Fruit fly (Drosophila melanogaster): ENCODE data around the gene Cf2.

The Cf2 gene

DNA sequence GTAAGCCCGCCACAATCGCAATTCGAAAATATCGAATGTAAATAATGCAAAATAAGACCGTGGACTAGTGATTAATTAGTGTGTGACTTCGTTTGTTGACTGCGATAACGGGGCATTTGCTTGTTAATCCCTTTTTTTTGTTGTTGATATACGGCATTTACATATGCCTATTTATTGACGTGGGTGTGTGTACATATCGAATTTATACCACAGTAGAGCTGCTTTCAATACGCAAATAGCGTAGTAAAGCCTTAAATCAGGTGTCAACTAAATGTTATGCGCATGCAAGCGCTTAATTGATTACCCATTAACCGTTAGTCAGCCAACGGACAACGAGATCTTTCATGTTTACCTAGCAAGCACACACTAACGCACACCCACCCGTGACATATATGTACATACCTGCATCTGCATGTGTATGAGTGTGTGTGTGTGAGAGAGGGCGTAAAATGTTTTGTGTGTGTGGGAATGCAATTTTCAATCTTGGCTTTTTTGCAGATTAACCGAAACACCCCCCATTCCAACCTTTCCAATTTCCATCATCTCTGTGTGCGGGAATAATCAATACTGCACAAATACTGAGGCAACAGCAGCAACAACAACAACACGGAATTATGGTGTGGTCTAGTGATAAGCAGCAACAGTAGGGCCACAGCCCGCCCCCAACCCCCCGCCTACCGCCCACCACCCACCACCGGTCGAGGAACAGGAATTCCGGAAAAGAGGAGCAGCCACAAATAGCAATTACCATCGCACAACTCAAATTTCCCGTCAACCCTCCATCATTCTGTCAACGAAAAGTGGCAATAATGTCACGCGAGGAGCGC lies 44.2 kb downstream of the Cf2 start (continued):
- TF ChIP-seq HLHmδ (GFP tag; optimal IDR thresholded peaks at IDR 0.05): no peak
- no peak for TF ChIP-seq sr (GFP tag; IDR thresholded peaks at IDR 0.05)
- no peak for TF ChIP-seq ERR (GFP tag; optimal IDR thresholded peaks at IDR 0.05)
- no peak for TF ChIP-seq Hr39 (optimal IDR thresholded peaks at IDR 0.05)
- no peak for TF ChIP-seq CG15479 (GFP tag; optimal IDR thresholded peaks at IDR 0.05)
- TF ChIP-seq nom (GFP tag; optimal IDR thresholded peaks at IDR 0.05): no peak
- no peak for TF ChIP-seq lov (optimal IDR thresholded peaks at IDR 0.05)
- peak; percentile 67; the same call in 1 of the 3 replicates for TF ChIP-seq lov (GFP tag; IDR thresholded peaks at IDR 0.05)
- peak; percentile 15 for TF ChIP-seq gsb-n (tag; optimal IDR thresholded peaks at IDR 0.05)
- no peak for TF ChIP-seq CG14441 (GFP tag; IDR thresholded peaks at IDR 0.05)
- peak; percentile 60 for TF ChIP-seq nerfin-1 (tag; optimal IDR thresholded peaks at IDR 0.05)
- TF ChIP-seq sna (GFP tag; IDR thresholded peaks at IDR 0.05; ENCODE audit: partially characterized antibody): no peak
- no peak for TF ChIP-seq vvl (GFP tag; IDR thresholded peaks at IDR 0.05)
- TF ChIP-seq H15 (GFP tag; IDR thresholded peaks at IDR 0.05): no peak
- no peak for TF ChIP-seq H2.0 (GFP tag; IDR thresholded peaks at IDR 0.05)
- no peak for TF ChIP-seq Neu2 (GFP tag; optimal IDR thresholded peaks at IDR 0.05; ENCODE audit: borderline replicate concordance)
- TF ChIP-seq Max (GFP tag; optimal IDR thresholded peaks at IDR 0.05): no peak
- peak; percentile 87 for TF ChIP-seq Ets65A (GFP tag)
- peak; percentile 34; the same call in 1 of the 2 replicates for TF ChIP-seq CG32772 (GFP tag; IDR thresholded peaks at IDR 0.05)
- TF ChIP-seq zen (tag; optimal IDR thresholded peaks at IDR 0.05): peak; percentile 61
- no peak for TF ChIP-seq CG16815 (GFP tag; optimal IDR thresholded peaks at IDR 0.05)
- peak; percentile 85 for TF ChIP-seq CG17359 (tag; optimal IDR thresholded peaks at IDR 0.05)
- no peak for TF ChIP-seq CG2889 (GFP tag; IDR thresholded peaks at IDR 0.05)
- TF ChIP-seq Doc2 (GFP tag; IDR thresholded peaks at IDR 0.05): no peak
- TF ChIP-seq pros (GFP tag; optimal IDR thresholded peaks at IDR 0.05): no peak
- TF ChIP-seq dmrt99B (tag; optimal IDR thresholded peaks at IDR 0.05): no peak
- no peak for TF ChIP-seq BtbVII (GFP tag; optimal IDR thresholded peaks at IDR 0.05)
- peak; percentile 19 for TF ChIP-seq PHDP (tag; optimal IDR thresholded peaks at IDR 0.05)
- no peak for TF ChIP-seq prd (optimal IDR thresholded peaks at IDR 0.05)
- TF ChIP-seq prd (GFP tag; IDR thresholded peaks at IDR 0.05): no peak
- no peak for TF ChIP-seq salm (tag; optimal IDR thresholded peaks at IDR 0.05)
- TF ChIP-seq CG15601 (tag; optimal IDR thresholded peaks at IDR 0.05): peak; percentile 79
- TF ChIP-seq CG7556 (GFP tag; optimal IDR thresholded peaks at IDR 0.05): no peak
- no peak for TF ChIP-seq disco-r (GFP tag; optimal IDR thresholded peaks at IDR 0.05)
- no peak for TF ChIP-seq NFAT (GFP tag; IDR thresholded peaks at IDR 0.05)
- TF ChIP-seq tin (GFP tag; optimal IDR thresholded peaks at IDR 0.05): no peak
- no peak for TF ChIP-seq CG8290 (GFP tag; optimal IDR thresholded peaks at IDR 0.05)
- TF ChIP-seq CG8290 (tag; optimal IDR thresholded peaks at IDR 0.05): no peak
- no peak for TF ChIP-seq CG9609 (GFP tag; optimal IDR thresholded peaks at IDR 0.05)
- TF ChIP-seq HHEX (GFP tag; optimal IDR thresholded peaks at IDR 0.05): peak; percentile 49
- TF ChIP-seq phol (tag; optimal IDR thresholded peaks at IDR 0.05): no peak
- TF ChIP-seq CG31441 (GFP tag; IDR thresholded peaks at IDR 0.05): no peak; the same call in 1 of the 2 replicates
- TF ChIP-seq CG34224 (GFP tag; IDR thresholded peaks at IDR 0.05; ENCODE audit: partially characterized antibody): no peak
- no peak for TF ChIP-seq CG4617 (GFP tag; optimal IDR thresholded peaks at IDR 0.05; ENCODE audit: borderline replicate concordance)
- TF ChIP-seq Dad (GFP tag; optimal IDR thresholded peaks at IDR 0.05): no peak
- TF ChIP-seq Sin3A (optimal IDR thresholded peaks at IDR 0.05): no peak
- TF ChIP-seq aop (GFP tag; IDR thresholded peaks at IDR 0.05): no peak
- TF ChIP-seq Rx (GFP tag; IDR thresholded peaks at IDR 0.05): no peak
- TF ChIP-seq CG12769 (tag; optimal IDR thresholded peaks at IDR 0.05): no peak
- TF ChIP-seq Adf1 (GFP tag; IDR thresholded peaks at IDR 0.05): no peak
- TF ChIP-seq corto (GFP tag; optimal IDR thresholded peaks at IDR 0.05): no peak
